Worm (Caenorhabditis elegans) whole organism, L4 larva: ENCODE results near the gene nimk-1.

Source experiments
- F26F4.8 ChIP-seq: fragments of 200-800 bp; sonication (Bioruptor generic); conservative IDR thresholded peaks from 2 replicates; pipeline ENCODE4 v1.3.6; 2022; ENCODE audit warnings: missing genetic modification characterization, missing compliant biosample characterization
- F37D6.2 ChIP-seq: sonication (generic microtip); optimal IDR thresholded peaks from 2 replicates; lab custom pipeline; 2016; ENCODE audit warnings: mild to moderate bottlenecking, missing genetic modification characterization, missing compliant biosample characterization
- R02D3.7 ChIP-seq: fragments of 150-350 bp; sonication (generic microtip); optimal IDR thresholded peaks from 3 replicates; lab custom pipeline; 2014; ENCODE audit warnings: missing biosample characterization, missing genetic modification characterization
- T26A8.4 ChIP-seq: fragments of 200-800 bp; sonication (Bioruptor generic); IDR thresholded peaks from 2 replicates; pipeline ENCODE4 v1.3.6; 2022; ENCODE audit warnings: missing genetic modification characterization, missing compliant biosample characterization
- Y48G9A.11 ChIP-seq: fragments of 200-800 bp; sonication (Bioruptor generic); IDR thresholded peaks from 2 replicates; pipeline ENCODE4 v1.3.6; 2022; ENCODE audit warnings: missing genetic modification reagents, missing genetic modification characterization, missing compliant biosample characterization
- ZK337.2 ChIP-seq: fragments of 200-800 bp; sonication (Bioruptor generic); IDR thresholded peaks from 2 replicates; pipeline ENCODE4 v1.3.6; 2022; ENCODE audit warnings: missing genetic modification reagents, missing genetic modification characterization, missing compliant biosample characterization
- aha-1 ChIP-seq: fragments of 150-350 bp; peaks from one replicate; lab custom pipeline; 2014; ENCODE audit warnings: missing biosample characterization, missing genetic modification characterization
- ama-1 ChIP-seq: fragments of 150-350 bp; optimal IDR thresholded peaks from 2 replicates; lab custom pipeline; 2014; ENCODE audit warnings: inconsistent platforms, mixed read lengths
- ceh-20 ChIP-seq: fragments of 200-800 bp; sonication (Bioruptor generic); IDR thresholded peaks from 2 replicates; pipeline ENCODE4 v1.3.6; 2022; ENCODE audit warnings: missing genetic modification reagents, missing genetic modification characterization, missing compliant biosample characterization
- ctbp-1 ChIP-seq: fragments of 200-800 bp; sonication (Bioruptor generic); IDR thresholded peaks from 2 replicates; pipeline ENCODE4 v1.3.6; 2022; ENCODE audit warnings: missing genetic modification reagents, missing genetic modification characterization, missing compliant biosample characterization
- daf-12 ChIP-seq: fragments of 150-350 bp; optimal IDR thresholded peaks from 2 replicates; lab custom pipeline; 2014; ENCODE audit warnings: missing biosample characterization, missing genetic modification reagents, missing genetic modification characterization
- dmd-9 ChIP-seq: fragments of 200-800 bp; sonication (Bioruptor generic); IDR thresholded peaks from 2 replicates; pipeline ENCODE4 v1.3.6; 2022; ENCODE audit warnings: missing genetic modification reagents, missing genetic modification characterization, missing compliant biosample characterization
- duxl-1 ChIP-seq: sonication (generic microtip); optimal IDR thresholded peaks from 2 replicates; lab custom pipeline; 2016; ENCODE audit warnings: mild to moderate bottlenecking, missing genetic modification characterization, moderate library complexity, missing compliant biosample characterization; ENCODE audit not compliant: poor library complexity
- egl-27 ChIP-seq: sonication (generic microtip); optimal IDR thresholded peaks from 3 replicates; lab custom pipeline; 2017; ENCODE audit warnings: missing biosample characterization, missing genetic modification reagents, missing genetic modification characterization
- hif-1 ChIP-seq, 2 experiments: sonication (generic microtip); optimal IDR thresholded peaks; 2 replicates each; lab custom pipeline; 2016 to 2017; ENCODE audit warnings: missing compliant biosample characterization in 2 of 2, missing genetic modification characterization in 2 of 2, missing genetic modification reagents in 2 of 2, missing genotype in 2 of 2, mild to moderate bottlenecking in 1 of 2
- lin-1 ChIP-seq: fragments of 200-800 bp; sonication (Bioruptor generic); IDR thresholded peaks from 2 replicates; pipeline ENCODE4 v1.3.6; 2022; ENCODE audit warnings: missing genetic modification reagents, missing genetic modification characterization, missing compliant biosample characterization
- lin-29 ChIP-seq: fragments of 200-800 bp; sonication (Bioruptor generic); IDR thresholded peaks from 2 replicates; pipeline ENCODE4 v1.3.6; 2022; ENCODE audit warnings: missing genetic modification reagents, missing genetic modification characterization, missing compliant biosample characterization
- lin-39 ChIP-seq: fragments of 150-350 bp; optimal IDR thresholded peaks from 2 replicates; lab custom pipeline; 2014; ENCODE audit warnings: missing biosample characterization, missing genetic modification reagents, missing genetic modification characterization
- lsy-2 ChIP-seq, 2 experiments: fragments of 150-350 bp in 1 of 2; sonication (generic microtip) in 1 of 2; optimal IDR thresholded peaks; 2 replicates each; lab custom pipeline; 2014 to 2017; ENCODE audit warnings: missing biosample characterization in 2 of 2, missing genetic modification characterization in 2 of 2
- madf-5 ChIP-seq, 2 experiments: fragments of 200-800 bp; sonication (Bioruptor generic); IDR thresholded peaks; 2 replicates each; pipeline ENCODE4 v1.3.6; 2022; ENCODE audit warnings: missing compliant biosample characterization in 2 of 2, missing genetic modification characterization in 2 of 2
- madf-9 ChIP-seq: fragments of 200-800 bp; sonication (Bioruptor generic); conservative IDR thresholded peaks from 2 replicates; pipeline ENCODE4 v1.3.6; 2022; ENCODE audit warnings: missing genetic modification reagents, missing genetic modification characterization, missing compliant biosample characterization
- mes-2 ChIP-seq: sonication (generic microtip); optimal IDR thresholded peaks from 2 replicates; lab custom pipeline; 2016; ENCODE audit warnings: missing genotype, mild to moderate bottlenecking, missing genetic modification characterization, missing compliant biosample characterization; ENCODE audit not compliant: poor library complexity, severe bottlenecking
- mxl-2 ChIP-seq: fragments of 200-800 bp; sonication (Bioruptor generic); conservative IDR thresholded peaks from 2 replicates; pipeline ENCODE4 v1.3.6; 2022; ENCODE audit warnings: missing genetic modification reagents, missing genetic modification characterization, missing compliant biosample characterization
- mxl-3 ChIP-seq: fragments of 200-800 bp; sonication (Bioruptor generic); optimal IDR thresholded peaks from 2 replicates; lab custom pipeline; 2018; ENCODE audit warnings: mild to moderate bottlenecking, missing genetic modification characterization, missing compliant biosample characterization
- nhr-111 ChIP-seq: fragments of 200-800 bp; sonication (Bioruptor generic); optimal IDR thresholded peaks from 2 replicates; lab custom pipeline; 2018; ENCODE audit warnings: mild to moderate bottlenecking, missing genetic modification characterization, missing compliant biosample characterization
- nhr-28 ChIP-seq: fragments of 150-350 bp; optimal IDR thresholded peaks from 2 replicates; lab custom pipeline; 2014; ENCODE audit warnings: missing biosample characterization, missing genetic modification characterization
- php-3 ChIP-seq: fragments of 200-800 bp; sonication (Bioruptor generic); IDR thresholded peaks from 2 replicates; pipeline ENCODE4 v1.3.6; 2022; ENCODE audit warnings: missing genetic modification reagents, missing genetic modification characterization, missing compliant biosample characterization
- rbr-2 ChIP-seq: sonication (generic microtip); optimal IDR thresholded peaks from 2 replicates; lab custom pipeline; 2016; ENCODE audit warnings: missing genotype, missing genetic modification characterization, missing compliant biosample characterization
- saeg-2 ChIP-seq: fragments of 200-800 bp; sonication (Bioruptor generic); IDR thresholded peaks from 2 replicates; pipeline ENCODE4 v1.3.6; 2022; ENCODE audit warnings: missing genetic modification reagents, missing genetic modification characterization, missing compliant biosample characterization
- set-16 ChIP-seq: fragments of 200-800 bp; sonication (Bioruptor generic); IDR thresholded peaks from 2 replicates; pipeline ENCODE4 v1.3.6; 2022; ENCODE audit warnings: missing genetic modification reagents, missing genetic modification characterization, missing compliant biosample characterization
- skn-1 ChIP-seq: fragments of 150-350 bp; optimal IDR thresholded peaks from 2 replicates; lab custom pipeline; 2014; ENCODE audit warnings: missing biosample characterization, missing genetic modification characterization
- snpc-4 ChIP-seq: fragments of 150-350 bp; optimal IDR thresholded peaks from 2 replicates; lab custom pipeline; 2014; ENCODE audit warnings: missing biosample characterization, missing genetic modification characterization
- spr-1 ChIP-seq: sonication (generic microtip); optimal IDR thresholded peaks from 2 replicates; lab custom pipeline; 2016; ENCODE audit warnings: mild to moderate bottlenecking, missing genetic modification characterization, missing compliant biosample characterization
- spr-3 ChIP-seq: fragments of 200-800 bp; sonication (Bioruptor generic); optimal IDR thresholded peaks from 2 replicates; lab custom pipeline; 2018; ENCODE audit warnings: mild to moderate bottlenecking, missing genetic modification characterization, missing compliant biosample characterization
- tag-97 ChIP-seq: fragments of 200-800 bp; sonication (Bioruptor generic); IDR thresholded peaks from 2 replicates; pipeline ENCODE4 v1.3.6; 2022; ENCODE audit warnings: missing genetic modification characterization, missing compliant biosample characterization
- tra-1 ChIP-seq: fragments of 200-800 bp; sonication (Bioruptor generic); IDR thresholded peaks from 2 replicates; pipeline ENCODE4 v1.3.6; 2022; ENCODE audit warnings: missing genetic modification reagents, missing genetic modification characterization, missing compliant biosample characterization
- vab-7 ChIP-seq: fragments of 200-800 bp; sonication (Bioruptor generic); IDR thresholded peaks from 2 replicates; pipeline ENCODE4 v1.3.6; 2022; ENCODE audit warnings: missing genetic modification reagents, missing genetic modification characterization, missing compliant biosample characterization
- zfp-3 ChIP-seq: fragments of 200-800 bp; sonication (Bioruptor generic); conservative IDR thresholded peaks from 2 replicates; pipeline ENCODE4 v1.3.6; 2022; ENCODE audit warnings: missing genetic modification reagents, missing genetic modification characterization, missing compliant biosample characterization
- zip-11 ChIP-seq: fragments of 200-800 bp; sonication (Bioruptor generic); IDR thresholded peaks from 2 replicates; pipeline ENCODE4 v1.3.6; 2022; ENCODE audit warnings: missing genetic modification characterization, missing compliant biosample characterization

The nimk-1 gene

DNA sequence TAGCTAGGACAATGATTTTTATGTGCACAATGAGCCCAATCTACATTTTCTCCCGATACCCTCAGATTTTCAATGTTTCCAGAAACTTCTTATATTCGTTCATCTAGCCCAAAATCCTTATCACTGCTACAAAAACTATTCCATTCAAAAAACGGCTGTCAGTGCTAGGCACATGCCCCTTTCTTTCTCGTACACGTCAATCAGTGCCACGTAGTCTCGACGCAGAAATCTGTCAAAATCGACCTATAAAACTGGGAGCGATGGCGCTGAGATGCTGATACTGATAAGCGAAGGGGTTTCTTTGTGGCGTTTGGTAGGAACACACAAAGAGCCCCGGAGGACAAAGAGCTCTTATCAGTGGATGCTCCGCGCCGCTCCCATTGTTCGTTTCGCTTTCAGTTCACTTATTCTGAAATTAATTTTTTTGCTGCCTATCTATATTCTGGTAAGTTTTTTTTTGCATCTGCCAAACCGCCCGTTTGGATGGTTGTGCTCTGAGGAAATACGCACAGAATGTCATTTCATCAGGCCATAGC is 16.7 kb upstream of the nimk-1 start, which contains the start of gene srh-70 (continued):
- TF ChIP-seq zfp-3 (GFP tag; lab: Robert Waterston, UW), result 0 out of 2 replicates have a peak, but pooled peaks have one; percentile 20
- TF ChIP-seq madf-9, result no peak
- TF ChIP-seq tra-1, result peak; percentile 91
- peak; percentile 40 for TF ChIP-seq mes-2 (tag; lab: Kevin White, UChicago)
- TF ChIP-seq lin-29 (GFP tag; lab: Robert Waterston, UW), result no peak
- TF ChIP-seq mxl-2 (GFP tag; lab: Robert Waterston, UW), result peak; percentile 70
- peak; percentile 74 for TF ChIP-seq aha-1
- TF ChIP-seq vab-7 (GFP tag; lab: Robert Waterston, UW), result no peak

DNA sequence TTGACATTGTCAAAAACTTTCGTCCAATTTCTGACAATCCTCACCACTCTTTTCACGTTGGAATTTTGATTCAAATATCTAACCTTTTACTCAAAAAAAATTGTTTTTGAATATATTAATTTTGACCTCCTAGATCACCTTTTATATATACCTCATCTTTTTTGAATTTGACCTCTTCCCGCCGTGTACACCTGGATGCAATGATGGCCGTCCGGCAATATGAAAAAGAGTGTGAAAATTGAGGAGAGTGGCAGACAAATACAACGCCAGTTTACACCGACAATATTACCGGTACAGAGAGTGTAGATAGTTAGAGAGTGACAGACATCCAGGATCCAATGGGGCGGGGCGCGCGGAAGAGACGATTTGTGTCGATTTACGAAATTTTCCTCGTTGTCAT is 15.9 kb upstream of the nimk-1 start, which contains the start of gene ceh-99:
Gene ceh-99 (plus strand): TSS at position 366 of the 400 bp plus-strand sequence.
- TF ChIP-seq ZK337.2 (GFP tag; lab: Robert Waterston, UW) (no peak), mxl-2 (GFP tag; lab: Robert Waterston, UW) (no peak), rbr-2 (tag; lab: Kevin White, UChicago) (no peak), nhr-28 (no peak), lin-39 (tag; lab: Kevin White, UChicago) (no peak), snpc-4 (tag; lab: Kevin White, UChicago) (no peak), Y48G9A.11 (no peak), lin-1 (GFP tag; lab: Robert Waterston, UW) (no peak), ctbp-1 (no peak), nhr-111 (no peak), lsy-2 (tag; optimal IDR thresholded peaks at IDR 0.05; lab: Kevin White, UChicago) (no peak), php-3 (GFP tag; lab: Robert Waterston, UW) (no peak), duxl-1 (tag; lab: Kevin White, UChicago) (no peak)

DNA sequence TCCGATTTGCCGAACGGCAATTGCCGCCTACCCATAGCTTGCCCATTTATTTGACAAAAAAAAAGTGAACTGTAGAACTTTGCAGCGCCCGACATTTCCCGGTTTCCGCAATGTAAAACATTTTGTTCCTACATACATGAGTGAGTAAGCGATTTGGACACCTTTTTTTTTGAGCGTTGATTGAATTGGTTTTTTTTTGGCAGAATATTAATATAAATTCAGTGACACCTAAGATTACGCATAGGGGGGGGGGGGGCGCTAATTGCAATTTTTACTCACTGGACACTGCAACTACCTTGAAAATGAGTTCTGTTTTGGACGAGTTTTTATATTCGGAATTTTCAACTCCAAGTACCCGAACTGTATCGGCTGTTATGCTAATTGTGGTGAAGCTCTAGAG is 10.0 kb upstream of the nimk-1 start, which contains the start of gene srx-118:
Gene srx-118 (plus strand): TSS at position 301 of the 400 bp plus-strand sequence.
- TF ChIP-seq T26A8.4 (GFP tag; lab: Robert Waterston, UW) (no peak), madf-5 (GFP tag; IDR thresholded peaks at IDR 0.05; lab: Robert Waterston, UW) (no peak)

DNA sequence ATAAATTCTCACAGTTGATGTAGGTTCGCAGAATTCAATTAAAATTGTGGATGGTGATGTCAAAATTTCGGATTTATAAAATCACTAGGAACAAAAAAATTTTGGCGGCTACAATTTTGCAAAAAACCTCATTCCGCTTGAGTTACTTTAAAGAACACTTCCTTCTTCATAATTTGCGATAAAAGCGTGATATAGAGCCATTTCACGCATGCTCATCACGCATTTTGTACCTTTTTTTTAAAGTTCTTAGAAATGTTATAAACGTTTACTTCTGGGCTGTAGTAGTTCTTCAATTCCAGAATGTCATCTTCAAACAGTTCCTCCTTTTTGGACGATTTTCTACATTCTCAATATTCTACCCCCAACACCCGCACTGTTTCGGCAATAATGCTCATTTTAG is 7.6 kb upstream of the nimk-1 start, which contains the start of gene srx-119:
Gene srx-119 (plus strand): TSS at position 301 of the 400 bp plus-strand sequence.
- no peak for TF ChIP-seq daf-12 (tag; lab: Kevin White, UChicago)
- TF ChIP-seq zip-11 (GFP tag; lab: Robert Waterston, UW), result no peak
- TF ChIP-seq R02D3.7 (tag; lab: Kevin White, UChicago), result no peak
- TF ChIP-seq F37D6.2 (tag; lab: Kevin White, UChicago), result no peak
- TF ChIP-seq saeg-2 (GFP tag; lab: Robert Waterston, UW), result no peak
- TF ChIP-seq hif-1 (tag; optimal IDR thresholded peaks at IDR 0.05; lab: Kevin White, UChicago), result no peak
- no peak for TF ChIP-seq spr-1 (tag; lab: Kevin White, UChicago)
- no peak for TF ChIP-seq egl-27
- TF ChIP-seq spr-3 (GFP tag; lab: Kevin White, UChicago), result no peak
- no peak for TF ChIP-seq ama-1
- no peak for TF ChIP-seq set-16
- no peak for TF ChIP-seq lsy-2 (tag; optimal IDR thresholded peaks at IDR 0.05; lab: Kevin White, UChicago)
- no peak for TF ChIP-seq dmd-9 (GFP tag; lab: Robert Waterston, UW)
- TF ChIP-seq skn-1 (tag; lab: Kevin White, UChicago), result no peak
- no peak for TF ChIP-seq F26F4.8 (GFP tag; lab: Robert Waterston, UW)
- TF ChIP-seq tag-97 (GFP tag; lab: Robert Waterston, UW), result no peak
- no peak for TF ChIP-seq mxl-3 (GFP tag; lab: Kevin White, UChicago)
- no peak for TF ChIP-seq ceh-20
